Worm (Caenorhabditis elegans) whole organism, late embryonic: ENCODE results near the gene F53C11.9.

Experiments
- ceh-48 ChIP-seq: sonication (generic microtip); optimal IDR thresholded peaks from 2 replicates; lab custom pipeline; 2016; ENCODE audit warnings: missing genetic modification characterization, inconsistent platforms, missing compliant biosample characterization
- unc-55 ChIP-seq: sonication (generic microtip); optimal IDR thresholded peaks from 2 replicates; lab custom pipeline; 2017; ENCODE audit warnings: missing biosample characterization, missing genetic modification reagents, missing genetic modification characterization

Gene F53C11.9

ce11 chrV:13827920-13828319 is 50.1 kb downstream of the F53C11.9 start, which contains the start of gene nrf-5:
TSS of gene nrf-5 (plus strand) at chrV:13828267.
- peak; percentile 14 for TF ChIP-seq unc-55 (GFP tag; lab: Kevin White, UChicago)
- no peak for TF ChIP-seq ceh-48
